Fruit fly (Drosophila melanogaster) whole organism, embryonic: ENCODE data around the gene Cap-D2.

ENCODE experiments used
- Adf1 ChIP-seq: fragments of 200-800 bp; sonication (Bioruptor generic); IDR thresholded peaks from 2 replicates; pipeline ENCODE4 v1.3.6; 2022; ENCODE audit warnings: missing biosample characterization, missing genetic modification characterization
- CG1024 ChIP-seq: fragments of 200-800 bp; sonication (Bioruptor generic); IDR thresholded peaks from 2 replicates; pipeline ENCODE4 v1.3.6; 2022; ENCODE audit warnings: missing biosample characterization, missing genetic modification characterization
- CG11723 ChIP-seq: fragments of 200-800 bp; sonication (Bioruptor generic); optimal IDR thresholded peaks from 2 replicates; lab custom pipeline; 2017; ENCODE audit warnings: missing biosample characterization, mild to moderate bottlenecking, missing genetic modification characterization
- CG12942 ChIP-seq: fragments of 200-800 bp; sonication (Bioruptor generic); optimal IDR thresholded peaks from 3 replicates; lab custom pipeline; 2016; ENCODE audit warnings: missing biosample characterization, missing genetic modification characterization
- CG13287 ChIP-seq: fragments of 200-800 bp; sonication (Bioruptor generic); IDR thresholded peaks from 2 replicates; pipeline ENCODE4 v1.3.6; 2022; ENCODE audit warnings: missing biosample characterization, missing genetic modification characterization; ENCODE audit not compliant: partially characterized antibody
- CG13296 ChIP-seq: fragments of 200-800 bp; sonication (Bioruptor generic); optimal IDR thresholded peaks from 3 replicates; lab custom pipeline; 2018; ENCODE audit warnings: missing biosample characterization, mild to moderate bottlenecking, missing genetic modification characterization
- CG1529 ChIP-seq: fragments of 200-800 bp; sonication (Bioruptor generic); optimal IDR thresholded peaks from 3 replicates; lab custom pipeline; 2018; ENCODE audit warnings: missing biosample characterization, missing genetic modification characterization
- CG15479 ChIP-seq: fragments of 200-800 bp; sonication (Bioruptor generic); optimal IDR thresholded peaks from 3 replicates; lab custom pipeline; 2019; ENCODE audit warnings: missing biosample characterization, mild to moderate bottlenecking, missing genetic modification characterization, moderate library complexity
- CG15514 ChIP-seq: fragments of 200-800 bp; sonication (Bioruptor generic); optimal IDR thresholded peaks from 3 replicates; lab custom pipeline; 2017; ENCODE audit warnings: missing biosample characterization, missing genetic modification characterization, mild to moderate bottlenecking, moderate library complexity, missing genetic modification reagents
- CG2202 ChIP-seq: fragments of 200-800 bp; sonication (Bioruptor generic); optimal IDR thresholded peaks from 2 replicates; lab custom pipeline; 2018; ENCODE audit warnings: missing biosample characterization, mild to moderate bottlenecking, missing genetic modification characterization
- CG2678 ChIP-seq: fragments of 200-800 bp; sonication (Bioruptor generic); optimal IDR thresholded peaks from 3 replicates; lab custom pipeline; 2019; ENCODE audit warnings: missing biosample characterization, mild to moderate bottlenecking, missing genetic modification characterization, moderate library complexity
- CG31224 ChIP-seq: fragments of 200-800 bp; sonication (Bioruptor generic); IDR thresholded peaks from 2 replicates; pipeline ENCODE4 v1.3.6; 2022; ENCODE audit warnings: missing biosample characterization, missing genetic modification characterization
- CG3407 ChIP-seq: fragments of 200-800 bp; sonication (Bioruptor generic); optimal IDR thresholded peaks from 2 replicates; lab custom pipeline; 2018; ENCODE audit warnings: missing biosample characterization, mild to moderate bottlenecking, missing genetic modification characterization
- CG34376 ChIP-seq: fragments of 200-800 bp; sonication (Bioruptor generic); optimal IDR thresholded peaks from 2 replicates; lab custom pipeline; 2018; ENCODE audit warnings: missing biosample characterization, mild to moderate bottlenecking, missing genetic modification characterization
- CG6683 ChIP-seq: fragments of 200-800 bp; sonication (Bioruptor generic); optimal IDR thresholded peaks from 2 replicates; lab custom pipeline; 2017; ENCODE audit warnings: missing biosample characterization, mild to moderate bottlenecking, missing genetic modification characterization, missing genetic modification reagents
- CG7372 ChIP-seq: fragments of 200-800 bp; sonication (Bioruptor generic); IDR thresholded peaks from 2 replicates; pipeline ENCODE4 v1.3.6; 2022; ENCODE audit warnings: missing biosample characterization, missing genetic modification characterization
- CG7839 ChIP-seq: fragments of 200-800 bp; sonication (Bioruptor generic); optimal IDR thresholded peaks from 3 replicates; lab custom pipeline; 2018; ENCODE audit warnings: missing biosample characterization, mild to moderate bottlenecking, missing genetic modification characterization, moderate library complexity
- CG8765 ChIP-seq: fragments of 200-800 bp; sonication (Bioruptor generic); IDR thresholded peaks from 2 replicates; pipeline ENCODE4 v1.3.6; 2022; ENCODE audit warnings: missing biosample characterization, missing genetic modification characterization
- CG9727 ChIP-seq: fragments of 200-800 bp; sonication (Bioruptor generic); optimal IDR thresholded peaks from 3 replicates; lab custom pipeline; 2017; ENCODE audit warnings: missing biosample characterization, mild to moderate bottlenecking, missing genetic modification characterization
- CHES-1-like ChIP-seq: fragments of 200-800 bp; sonication (Bioruptor generic); optimal IDR thresholded peaks from 2 replicates; lab custom pipeline; 2016; ENCODE audit warnings: missing biosample characterization, missing genetic modification characterization
- Chrac-16 ChIP-seq: fragments of 200-800 bp; sonication (Bioruptor generic); optimal IDR thresholded peaks from 3 replicates; lab custom pipeline; 2016; ENCODE audit warnings: missing biosample characterization, missing genetic modification characterization
- Doc2 ChIP-seq: fragments of 200-800 bp; sonication (Bioruptor generic); IDR thresholded peaks from 2 replicates; pipeline ENCODE4 v1.3.6; 2022; ENCODE audit warnings: missing biosample characterization, missing genetic modification characterization
- Drgx ChIP-seq: fragments of 200-800 bp; sonication (Bioruptor generic); IDR thresholded peaks from 2 replicates; pipeline ENCODE4 v1.3.6; 2022; ENCODE audit warnings: missing biosample characterization, missing genetic modification characterization
- Hsf ChIP-seq: fragments of 200-800 bp; sonication (Bioruptor generic); optimal IDR thresholded peaks from 3 replicates; lab custom pipeline; 2016; ENCODE audit warnings: missing biosample characterization, missing genetic modification characterization
- Kr ChIP-seq: fragments of 200-800 bp; sonication (Bioruptor generic); optimal IDR thresholded peaks from 2 replicates; lab custom pipeline; 2017; ENCODE audit warnings: missing biosample characterization, mild to moderate bottlenecking, missing genetic modification characterization
- Mrtf ChIP-seq: fragments of 200-800 bp; sonication (Bioruptor generic); IDR thresholded peaks from 3 replicates; pipeline ENCODE4 v1.3.6; 2022; ENCODE audit warnings: missing biosample characterization, missing genetic modification characterization
- Nf-YC ChIP-seq: fragments of 200-800 bp; optimal IDR thresholded peaks from 3 replicates; lab custom pipeline; 2019; ENCODE audit warnings: missing biosample characterization, mild to moderate bottlenecking, missing genetic modification characterization, moderate library complexity
- Opbp ChIP-seq: fragments of 200-800 bp; sonication (Bioruptor generic); IDR thresholded peaks from 3 replicates; pipeline ENCODE4 v1.3.6; 2022; ENCODE audit warnings: missing biosample characterization, missing genetic modification characterization; ENCODE audit not compliant: partially characterized antibody
- Rx ChIP-seq: fragments of 200-800 bp; sonication (Bioruptor generic); IDR thresholded peaks from 2 replicates; pipeline ENCODE4 v1.3.6; 2022; ENCODE audit warnings: missing biosample characterization, missing genetic modification characterization
- Xbp1 ChIP-seq: fragments of 200-800 bp; sonication (Bioruptor generic); optimal IDR thresholded peaks from 3 replicates; lab custom pipeline; 2016; ENCODE audit warnings: missing biosample characterization, mild to moderate bottlenecking, missing genetic modification characterization
- amos ChIP-seq: fragments of 200-800 bp; sonication (Bioruptor generic); IDR thresholded peaks from 2 replicates; pipeline ENCODE4 v1.3.6; 2022; ENCODE audit warnings: missing biosample characterization, missing genetic modification characterization; ENCODE audit not compliant: partially characterized antibody
- br ChIP-seq: fragments of >200 bp; optimal IDR thresholded peaks from 2 replicates; lab custom pipeline; 2017
- chm ChIP-seq: fragments of 200-800 bp; sonication (Bioruptor generic); IDR thresholded peaks from 2 replicates; pipeline ENCODE4 v1.3.6; 2022; ENCODE audit warnings: missing biosample characterization, missing genetic modification characterization
- dm ChIP-seq: fragments of 200-800 bp; sonication (Bioruptor generic); optimal IDR thresholded peaks from 3 replicates; lab custom pipeline; 2016; ENCODE audit warnings: missing biosample characterization, missing genetic modification characterization
- emc ChIP-seq: fragments of 200-800 bp; sonication (Bioruptor generic); optimal IDR thresholded peaks from 2 replicates; lab custom pipeline; 2016; ENCODE audit warnings: missing biosample characterization, missing genetic modification characterization
- en ChIP-seq: fragments of 200-800 bp; sonication (Bioruptor generic); optimal IDR thresholded peaks from 2 replicates; lab custom pipeline; 2016; ENCODE audit warnings: missing biosample characterization, missing genetic modification characterization
- gsb ChIP-seq: fragments of 200-800 bp; sonication (Bioruptor generic); IDR thresholded peaks from 2 replicates; pipeline ENCODE4 v1.3.6; 2022; ENCODE audit warnings: missing biosample characterization, missing genetic modification characterization
- hb ChIP-seq: fragments of 200-800 bp; sonication (Bioruptor generic); IDR thresholded peaks from 3 replicates; pipeline ENCODE4 v1.3.6; 2022; ENCODE audit warnings: missing biosample characterization, missing genetic modification characterization; ENCODE audit not compliant: partially characterized antibody
- inv ChIP-seq: fragments of 200-800 bp; sonication (Bioruptor generic); IDR thresholded peaks from 2 replicates; pipeline ENCODE4 v1.3.6; 2022; ENCODE audit warnings: missing biosample characterization, missing genetic modification characterization; ENCODE audit not compliant: partially characterized antibody
- lab ChIP-seq: fragments of 200-800 bp; sonication (Bioruptor generic); optimal IDR thresholded peaks from 3 replicates; lab custom pipeline; 2017; ENCODE audit warnings: missing biosample characterization, missing genetic modification characterization, mild to moderate bottlenecking, moderate library complexity, missing genetic modification reagents
- nau ChIP-seq: fragments of 200-800 bp; sonication (Bioruptor generic); optimal IDR thresholded peaks from 3 replicates; lab custom pipeline; 2017; ENCODE audit warnings: missing biosample characterization, mild to moderate bottlenecking, missing genetic modification characterization, missing genetic modification reagents
- nerfin-1 ChIP-seq: fragments of 200-800 bp; sonication (Bioruptor generic); optimal IDR thresholded peaks from 3 replicates; lab custom pipeline; 2019; ENCODE audit warnings: missing biosample characterization, mild to moderate bottlenecking, missing genetic modification characterization, moderate library complexity
- pnt ChIP-seq: fragments of 200-800 bp; sonication (Bioruptor generic); optimal IDR thresholded peaks from 3 replicates; lab custom pipeline; 2016; ENCODE audit warnings: missing biosample characterization, missing genetic modification characterization
- pum ChIP-seq: fragments of 200-800 bp; sonication (Bioruptor generic); optimal IDR thresholded peaks from 2 replicates; lab custom pipeline; 2016; ENCODE audit warnings: missing biosample characterization, missing genetic modification characterization
- sc ChIP-seq, 3 experiments: fragments of >200 bp in 2 of 3; fragments of 200-800 bp in 1 of 3; sonication (Bioruptor generic) in 1 of 3; optimal IDR thresholded peaks; 2 replicates in 2 of 3; 3 replicates in 1 of 3; lab custom pipeline; 2017; ENCODE audit warnings: mild to moderate bottlenecking in 1 of 3, missing biosample characterization in 1 of 3, missing genetic modification characterization in 1 of 3, missing genetic modification reagents in 1 of 3
- shn ChIP-seq: fragments of 200-800 bp; sonication (Bioruptor generic); optimal IDR thresholded peaks from 3 replicates; lab custom pipeline; 2016; ENCODE audit warnings: missing biosample characterization, missing genetic modification characterization
- sqz ChIP-seq: fragments of 200-800 bp; sonication (Bioruptor generic); optimal IDR thresholded peaks from 3 replicates; lab custom pipeline; 2018; ENCODE audit warnings: missing biosample characterization, mild to moderate bottlenecking, missing genetic modification characterization
- ssp ChIP-seq: fragments of 200-800 bp; sonication (Bioruptor generic); IDR thresholded peaks from 2 replicates; pipeline ENCODE4 v1.3.6; 2022; ENCODE audit warnings: missing biosample characterization, missing genetic modification characterization
- tgo ChIP-seq: fragments of 200-800 bp; sonication (Bioruptor generic); IDR thresholded peaks from 3 replicates; pipeline ENCODE4 v1.3.6; 2022; ENCODE audit warnings: missing biosample characterization, missing genetic modification characterization
- unpg ChIP-seq: fragments of 200-800 bp; sonication (Bioruptor generic); optimal IDR thresholded peaks from 3 replicates; lab custom pipeline; 2018; ENCODE audit warnings: missing biosample characterization, mild to moderate bottlenecking, missing genetic modification characterization, moderate library complexity
- vfl ChIP-seq: fragments of 200-800 bp; sonication (Bioruptor generic); optimal IDR thresholded peaks from 2 replicates; lab custom pipeline; 2016; ENCODE audit warnings: missing biosample characterization, missing genetic modification characterization
- vnd ChIP-seq: fragments of 200-800 bp; sonication (Bioruptor generic); IDR thresholded peaks from 3 replicates; pipeline ENCODE4 v1.3.6; 2022; ENCODE audit warnings: missing biosample characterization, missing genetic modification characterization; ENCODE audit not compliant: partially characterized antibody

Gene Cap-D2

DNA sequence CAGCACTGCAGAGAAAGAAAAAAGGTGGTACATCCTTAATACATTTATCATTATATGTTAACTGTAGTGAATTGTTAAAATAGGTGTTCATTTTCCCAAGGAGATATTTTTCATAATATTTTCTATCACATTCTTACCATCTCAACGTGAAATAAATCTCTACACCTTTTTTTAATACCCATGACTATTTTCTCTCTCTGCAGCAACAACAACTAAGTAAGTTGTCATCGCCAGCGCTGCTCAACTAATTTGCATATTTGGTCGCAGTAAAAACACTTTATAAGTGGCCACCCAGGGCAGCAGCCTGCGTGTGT, 15.0 kb downstream of the Cap-D2 start (continued):
- TF ChIP-seq Adf1 (GFP tag; lab: Robert Waterston, UW) (no peak), nerfin-1 (tag; lab: Kevin White, UChicago) (peak; percentile 31), pum (GFP tag; lab: Kevin White, UChicago) (no peak), nau (no peak), tgo (GFP tag; lab: Robert Waterston, UW) (peak; percentile 19; the same call in 1 of the 3 replicates), ssp (GFP tag; lab: Robert Waterston, UW) (no peak), Nf-YC (tag; lab: Kevin White, UChicago) (no peak), CG1529 (GFP tag; lab: Kevin White, UChicago) (no peak), shn (GFP tag; lab: Kevin White, UChicago) (no peak), CG8765 (GFP tag; lab: Robert Waterston, UW) (no peak), chm (no peak), lab (GFP tag; lab: Kevin White, UChicago) (no peak), Drgx (0 out of 2 replicates have a peak, but pooled peaks have one; percentile 29), CG12942 (GFP tag; lab: Kevin White, UChicago) (peak; percentile 4), Rx (GFP tag; lab: Robert Waterston, UW) (no peak), CG11723 (GFP tag; lab: Kevin White, UChicago) (peak; percentile 0), CG1024 (no peak), vfl (no peak), CG31224 (GFP tag; lab: Robert Waterston, UW) (no peak), pnt (no peak), Chrac-16 (GFP tag; lab: Kevin White, UChicago) (peak; percentile 0), Doc2 (no peak), CG7372 (GFP tag; lab: Robert Waterston, UW) (no peak), CG15514 (GFP tag; lab: Kevin White, UChicago) (no peak), sc (optimal IDR thresholded peaks at IDR 0.05; lab: Kevin White, UChicago) (no peak), sc (GFP tag; optimal IDR thresholded peaks at IDR 0.05; lab: Kevin White, UChicago) (no peak), CG7839 (tag; lab: Kevin White, UChicago) (peak; percentile 58), dm (GFP tag; lab: Kevin White, UChicago) (no peak), gsb (GFP tag; lab: Robert Waterston, UW) (no peak), CG13296 (GFP tag; lab: Kevin White, UChicago) (no peak), CHES-1-like (GFP tag; lab: Kevin White, UChicago) (no peak), CG15479 (no peak), hb (no peak), Xbp1 (GFP tag; lab: Kevin White, UChicago) (peak; percentile 37), Opbp (GFP tag; lab: Robert Waterston, UW) (no peak), Mrtf (no peak), CG3407 (GFP tag; lab: Kevin White, UChicago) (no peak), amos (no peak), CG13287 (no peak), CG2202 (peak; percentile 13), unpg (GFP tag; lab: Kevin White, UChicago) (peak; percentile 61), CG9727 (GFP tag; lab: Kevin White, UChicago) (peak; percentile 33), Kr (GFP tag; lab: Kevin White, UChicago) (no peak), CG2678 (tag; lab: Kevin White, UChicago) (peak; percentile 62), vnd (GFP tag; lab: Robert Waterston, UW) (no peak), inv (GFP tag; lab: Robert Waterston, UW) (no peak), sqz (no peak), en (GFP tag; lab: Kevin White, UChicago) (peak; percentile 16), br (lab: Kevin White, UChicago) (no peak), CG6683 (no peak), CG34376 (GFP tag; lab: Kevin White, UChicago) (no peak), emc (GFP tag; lab: Kevin White, UChicago) (no peak), Hsf (GFP tag; lab: Kevin White, UChicago) (no peak)
